Worm (Caenorhabditis elegans): ENCODE measurements around the gene rps-29.

The rps-29 gene

DNA sequence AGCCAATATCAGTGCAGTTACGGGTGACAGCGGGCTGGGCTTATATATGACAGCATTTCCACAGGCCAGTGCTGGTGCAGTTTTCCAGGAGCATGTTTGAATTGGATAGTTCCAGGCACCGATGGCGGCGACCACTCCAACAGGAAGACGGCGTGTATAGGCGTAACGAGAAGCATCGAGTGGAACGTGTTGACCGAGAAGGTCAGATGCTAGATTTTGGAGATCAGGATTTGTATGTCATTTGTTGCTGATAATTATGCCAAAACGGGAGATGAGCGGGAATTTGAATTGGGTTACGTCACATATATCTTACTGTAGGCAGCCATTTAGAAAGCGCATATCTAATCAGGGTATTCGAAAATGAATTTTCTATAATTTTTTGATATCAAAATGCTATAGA is 18.7 kb upstream of the rps-29 start:
- no peak for TF ChIP-seq nhr-21 (tag; optimal IDR thresholded peaks at IDR 0.05)
- TF ChIP-seq nhr-10 (tag; optimal IDR thresholded peaks at IDR 0.05): no peak
- TF ChIP-seq alr-1 (tag; optimal IDR thresholded peaks at IDR 0.05): no peak
- TF ChIP-seq mab-5 (tag; optimal IDR thresholded peaks at IDR 0.05): no peak
- TF ChIP-seq R02D3.7 (tag; optimal IDR thresholded peaks at IDR 0.05): no peak
- TF ChIP-seq nhr-11 (tag; optimal IDR thresholded peaks at IDR 0.05): no peak
- TF ChIP-seq gmeb-1 (tag; optimal IDR thresholded peaks at IDR 0.05): no peak
- TF ChIP-seq fos-1 (tag; optimal IDR thresholded peaks at IDR 0.05): no peak
- TF ChIP-seq nhr-23 (tag; optimal IDR thresholded peaks at IDR 0.05): no peak
- no peak for TF ChIP-seq lsy-2 (tag; optimal IDR thresholded peaks at IDR 0.05)
- no peak for TF ChIP-seq nhr-129 (tag; optimal IDR thresholded peaks at IDR 0.05)
- TF ChIP-seq ZK546.5 (tag; optimal IDR thresholded peaks at IDR 0.05): no peak
- TF ChIP-seq sem-4 (tag; optimal IDR thresholded peaks at IDR 0.05): no peak
- no peak for TF ChIP-seq unc-62 (GFP tag; optimal IDR thresholded peaks at IDR 0.05)
- TF ChIP-seq mbf-1 (tag; optimal IDR thresholded peaks at IDR 0.05): no peak

DNA sequence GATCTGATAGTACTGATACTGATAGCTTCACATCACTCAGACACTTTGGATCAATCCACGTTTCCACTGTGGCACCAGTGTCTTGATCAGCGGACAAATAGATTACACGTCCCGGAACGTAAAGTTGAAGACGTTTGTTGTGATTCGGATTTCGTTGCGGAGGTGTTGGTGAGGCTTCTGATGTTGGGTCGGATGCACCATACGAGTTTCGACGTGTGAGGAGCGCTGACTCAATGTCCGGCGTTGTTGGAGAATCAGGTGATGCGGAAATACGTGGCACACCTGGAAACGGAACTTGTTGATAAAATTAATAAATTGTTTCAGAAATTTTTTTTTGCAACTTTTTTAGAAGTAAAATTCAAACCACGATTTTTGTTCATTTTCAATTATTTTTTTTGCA is 15.3 kb upstream of the rps-29 start, which contains the start of gene alh-11:
Gene alh-11 (minus strand): TSS at position 101 of the 400 bp plus-strand sequence.
- TF ChIP-seq nhr-11 (tag; optimal IDR thresholded peaks at IDR 0.05) (no peak), mbf-1 (tag; optimal IDR thresholded peaks at IDR 0.05) (no peak), alr-1 (tag; optimal IDR thresholded peaks at IDR 0.05) (no peak), sem-4 (tag; optimal IDR thresholded peaks at IDR 0.05) (no peak), lin-39 (tag; optimal IDR thresholded peaks at IDR 0.05) (no peak), mab-5 (tag; optimal IDR thresholded peaks at IDR 0.05) (no peak), nhr-10 (tag; optimal IDR thresholded peaks at IDR 0.05) (no peak), nhr-21 (tag; optimal IDR thresholded peaks at IDR 0.05) (no peak), mdl-1 (tag; optimal IDR thresholded peaks at IDR 0.05) (no peak), unc-62 (GFP tag; optimal IDR thresholded peaks at IDR 0.05) (no peak), ceh-16 (tag; optimal IDR thresholded peaks at IDR 0.05) (no peak), blmp-1 (tag; optimal IDR thresholded peaks at IDR 0.05; ENCODE audit: insufficient read depth) (no peak), ztf-11 (tag; optimal IDR thresholded peaks at IDR 0.05) (no peak), nhr-25 (tag; optimal IDR thresholded peaks at IDR 0.05) (no peak), elt-1 (tag; optimal IDR thresholded peaks at IDR 0.05) (no peak), fos-1 (tag; optimal IDR thresholded peaks at IDR 0.05) (no peak), C34F6.9 (tag; optimal IDR thresholded peaks at IDR 0.05) (no peak), ztf-4 (tag; optimal IDR thresholded peaks at IDR 0.05) (no peak), dmd-4 (tag; optimal IDR thresholded peaks at IDR 0.05) (no peak)

DNA sequence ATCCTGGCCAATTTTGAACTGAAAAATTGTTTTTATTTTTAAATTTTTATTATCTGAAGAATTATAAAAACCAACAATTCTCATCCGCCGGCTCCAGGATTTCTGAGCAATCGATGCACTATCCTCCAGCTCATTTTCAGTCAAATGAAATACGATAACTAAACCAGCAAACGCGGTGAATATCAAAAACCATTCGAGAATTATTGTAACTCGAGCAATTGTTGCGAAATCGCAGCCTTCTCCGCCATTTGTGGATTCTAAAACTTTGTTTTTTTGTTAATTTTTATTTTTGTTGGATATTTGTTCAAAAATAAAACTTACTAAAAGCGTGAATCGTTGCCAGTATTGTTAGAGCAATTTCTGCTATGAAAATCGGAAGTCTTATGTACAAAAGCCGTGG is 11.6 kb upstream of the rps-29 start:
- TF ChIP-seq aly-2 (tag; optimal IDR thresholded peaks at IDR 0.05) (no peak), dmd-4 (tag; optimal IDR thresholded peaks at IDR 0.05) (no peak), ZK546.5 (tag; optimal IDR thresholded peaks at IDR 0.05) (no peak), nhr-25 (tag; optimal IDR thresholded peaks at IDR 0.05) (no peak), peb-1 (tag; optimal IDR thresholded peaks at IDR 0.05) (no peak), lin-13 (GFP tag; optimal IDR thresholded peaks at IDR 0.05) (no peak), ztf-4 (tag; optimal IDR thresholded peaks at IDR 0.05) (no peak), elt-1 (tag; optimal IDR thresholded peaks at IDR 0.05) (no peak)

DNA sequence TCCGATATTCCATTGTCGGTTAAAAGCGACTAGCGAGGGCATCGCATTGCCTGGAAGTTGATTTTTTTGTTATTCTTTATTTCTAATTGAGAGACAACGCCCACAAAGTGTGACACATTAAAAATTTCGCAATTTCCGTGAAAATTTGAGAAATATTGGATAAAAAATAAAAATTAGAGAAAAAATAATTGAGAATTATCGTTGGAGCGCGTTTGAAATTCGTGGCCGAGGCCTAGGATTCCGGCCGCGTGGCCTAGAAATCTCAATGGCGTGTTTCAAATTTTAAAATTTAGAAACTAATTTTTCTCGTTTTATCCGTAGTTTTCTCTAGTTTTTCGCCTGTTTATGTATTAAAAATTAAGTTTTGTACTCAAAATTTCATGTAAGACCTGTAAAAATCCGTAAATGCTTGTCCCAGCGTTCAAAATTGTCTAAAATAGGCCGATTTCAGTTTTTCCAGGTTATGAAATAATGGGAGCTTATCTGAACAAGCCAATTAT is 10.8 kb upstream of the rps-29 start, which contains the start of the genes dagl-2 and ppm-1.G:
Gene dagl-2 (minus strand): TSS at position 52 of the 500 bp plus-strand sequence.
Gene ppm-1.G (plus strand): TSS at position 450 of the 500 bp plus-strand sequence.
- TF ChIP-seq egl-27 (tag; optimal IDR thresholded peaks at IDR 0.05) (no peak), skn-1 (tag; optimal IDR thresholded peaks at IDR 0.05) (no peak), dmd-4 (tag; optimal IDR thresholded peaks at IDR 0.05) (no peak), crh-2 (tag; optimal IDR thresholded peaks at IDR 0.05) (peak; percentile 72), ceh-82 (tag; optimal IDR thresholded peaks at IDR 0.05) (no peak), sem-4 (tag; optimal IDR thresholded peaks at IDR 0.05) (no peak), sma-9 (GFP tag; optimal IDR thresholded peaks at IDR 0.05) (peak; percentile 55), sma-9 (tag; optimal IDR thresholded peaks at IDR 0.05) (no peak), peb-1 (tag; optimal IDR thresholded peaks at IDR 0.05) (no peak), nhr-11 (tag; optimal IDR thresholded peaks at IDR 0.05) (no peak), lin-39 (tag; optimal IDR thresholded peaks at IDR 0.05) (no peak), unc-55 (GFP tag; optimal IDR thresholded peaks at IDR 0.05) (peak; percentile 90), aly-2 (tag; optimal IDR thresholded peaks at IDR 0.05) (no peak), elt-3 (tag; optimal IDR thresholded peaks at IDR 0.05) (no peak), blmp-1 (tag; optimal IDR thresholded peaks at IDR 0.05; ENCODE audit: insufficient read depth) (no peak), nhr-237 (tag; optimal IDR thresholded peaks at IDR 0.05) (no peak), mdl-1 (tag; optimal IDR thresholded peaks at IDR 0.05) (no peak), lsy-2 (tag; optimal IDR thresholded peaks at IDR 0.05) (peak; percentile 63 to 89), nhr-129 (tag; optimal IDR thresholded peaks at IDR 0.05) (peak; percentile 39), nhr-10 (tag; optimal IDR thresholded peaks at IDR 0.05) (no peak), fos-1 (tag; optimal IDR thresholded peaks at IDR 0.05) (peak; percentile 72), mab-5 (tag; optimal IDR thresholded peaks at IDR 0.05) (peak; percentile 38), Y55F3AM.14 (GFP tag; optimal IDR thresholded peaks at IDR 0.05) (no peak), gmeb-1 (tag; optimal IDR thresholded peaks at IDR 0.05) (peak; percentile 58), zag-1 (tag; optimal IDR thresholded peaks at IDR 0.05) (no peak), nhr-25 (tag; optimal IDR thresholded peaks at IDR 0.05) (peak; percentile 62), ztf-11 (tag; optimal IDR thresholded peaks at IDR 0.05) (no peak), F13H6.1 (tag; optimal IDR thresholded peaks at IDR 0.05) (peak; percentile 54), unc-39 (tag; optimal IDR thresholded peaks at IDR 0.05) (no peak), snpc-4 (tag; optimal IDR thresholded peaks at IDR 0.05) (peak; percentile 8), nhr-21 (tag; optimal IDR thresholded peaks at IDR 0.05) (peak; percentile 4), nhr-12 (tag; optimal IDR thresholded peaks at IDR 0.05) (no peak), ztf-1 (GFP tag; conservative IDR thresholded peaks at IDR 0.05) (no peak), lin-11 (tag; optimal IDR thresholded peaks at IDR 0.05) (peak; percentile 80)
